Worm (Caenorhabditis elegans) whole organism, L4 larva: ENCODE data around the gene dgn-3.

Experiments
- aly-2 ChIP-seq: sonication (generic microtip); optimal IDR thresholded peaks from 2 replicates; lab custom pipeline; 2018; ENCODE audit warnings: missing biosample characterization, missing genetic modification characterization
- ama-1 ChIP-seq: fragments of 150-350 bp; optimal IDR thresholded peaks from 2 replicates; lab custom pipeline; 2014; ENCODE audit warnings: inconsistent platforms, mixed read lengths
- daf-8 ChIP-seq: fragments of 200-800 bp; sonication (Bioruptor generic); IDR thresholded peaks from 2 replicates; pipeline ENCODE4 v1.3.6; 2022; ENCODE audit warnings: missing genetic modification characterization, missing compliant biosample characterization
- egl-27 ChIP-seq: sonication (generic microtip); optimal IDR thresholded peaks from 3 replicates; lab custom pipeline; 2017; ENCODE audit warnings: missing biosample characterization, missing genetic modification reagents, missing genetic modification characterization
- lin-39 ChIP-seq: fragments of 150-350 bp; optimal IDR thresholded peaks from 2 replicates; lab custom pipeline; 2014; ENCODE audit warnings: missing biosample characterization, missing genetic modification reagents, missing genetic modification characterization
- nhr-11 ChIP-seq: fragments of 150-350 bp; optimal IDR thresholded peaks from 2 replicates; lab custom pipeline; 2014; ENCODE audit warnings: missing biosample characterization, missing genetic modification characterization
- nhr-237 ChIP-seq: sonication (generic microtip); optimal IDR thresholded peaks from 2 replicates; lab custom pipeline; 2017; ENCODE audit warnings: missing biosample characterization, missing genetic modification characterization
- nhr-25 ChIP-seq: sonication (generic microtip); optimal IDR thresholded peaks from 2 replicates; lab custom pipeline; 2017; ENCODE audit warnings: missing genetic modification characterization, mild to moderate bottlenecking, missing compliant biosample characterization, antibody characterized with exemption, moderate library complexity, borderline replicate concordance; ENCODE audit not compliant: insufficient read depth
- pqm-1 ChIP-seq: sonication (generic microtip); optimal IDR thresholded peaks from 2 replicates; lab custom pipeline; 2017; ENCODE audit warnings: missing biosample characterization, missing genetic modification characterization
- spr-1 ChIP-seq: sonication (generic microtip); optimal IDR thresholded peaks from 2 replicates; lab custom pipeline; 2016; ENCODE audit warnings: mild to moderate bottlenecking, missing genetic modification characterization, missing compliant biosample characterization
- spr-3 ChIP-seq: fragments of 200-800 bp; sonication (Bioruptor generic); optimal IDR thresholded peaks from 2 replicates; lab custom pipeline; 2018; ENCODE audit warnings: mild to moderate bottlenecking, missing genetic modification characterization, missing compliant biosample characterization
- vab-7 ChIP-seq: fragments of 200-800 bp; sonication (Bioruptor generic); IDR thresholded peaks from 2 replicates; pipeline ENCODE4 v1.3.6; 2022; ENCODE audit warnings: missing genetic modification reagents, missing genetic modification characterization, missing compliant biosample characterization

DNA sequence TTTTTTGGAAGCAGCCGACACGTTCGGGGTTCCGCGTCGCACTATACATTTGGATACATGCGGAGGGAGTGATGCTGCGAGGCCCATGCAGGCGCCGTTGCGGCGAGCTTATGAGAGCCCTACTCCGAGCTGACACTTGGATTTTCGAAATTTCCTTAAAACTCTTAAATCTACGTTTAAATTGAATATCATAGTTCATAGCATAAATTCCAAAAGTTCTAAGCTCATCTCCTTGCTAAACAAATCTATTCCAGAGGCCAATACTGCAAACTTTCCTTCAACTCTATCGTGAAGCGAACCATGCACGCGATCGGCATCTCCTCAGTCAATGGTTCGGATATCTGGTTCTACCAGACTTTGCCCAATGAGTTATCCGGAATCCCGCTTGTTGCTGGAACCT, at the start of gene dgn-3:
- TF ChIP-seq aly-2 (tag; lab: Kevin White, UChicago) = no peak
- TF ChIP-seq spr-1 (tag; lab: Kevin White, UChicago) = no peak
- no peak for TF ChIP-seq nhr-25
- TF ChIP-seq egl-27 = no peak
- TF ChIP-seq daf-8 (GFP tag; lab: Robert Waterston, UW) = no peak
- TF ChIP-seq vab-7 (GFP tag; lab: Robert Waterston, UW) = no peak
- TF ChIP-seq spr-3 (GFP tag; lab: Kevin White, UChicago) = no peak
- TF ChIP-seq pqm-1 (tag; lab: Kevin White, UChicago) = no peak
- no peak for TF ChIP-seq nhr-11
- TF ChIP-seq lin-39 (tag; lab: Kevin White, UChicago) = no peak
- TF ChIP-seq nhr-237 = no peak
- TF ChIP-seq ama-1 = no peak
